Fruit fly (Drosophila melanogaster) whole organism, embryonic: Measurements from ENCODE around the gene CG5255.

Source experiments
- CG11085 ChIP-seq: fragments of 200-800 bp; sonication (Bioruptor generic); IDR thresholded peaks from 2 replicates; pipeline ENCODE4 v1.3.6; 2022; ENCODE audit warnings: missing biosample characterization, missing genetic modification characterization
- CG17612 ChIP-seq: fragments of 200-800 bp; sonication (Bioruptor generic); IDR thresholded peaks from 2 replicates; pipeline ENCODE4 v1.3.6; 2022; ENCODE audit warnings: missing biosample characterization, missing genetic modification characterization
- CG4617 ChIP-seq: fragments of 200-800 bp; sonication (Bioruptor generic); optimal IDR thresholded peaks from 3 replicates; lab custom pipeline; 2016; ENCODE audit warnings: missing biosample characterization, missing genetic modification characterization, borderline replicate concordance
- CG6654 ChIP-seq: fragments of 200-800 bp; sonication (Bioruptor generic); optimal IDR thresholded peaks from 2 replicates; lab custom pipeline; 2017; ENCODE audit warnings: missing biosample characterization, mild to moderate bottlenecking, missing genetic modification characterization
- nom ChIP-seq: fragments of 200-800 bp; sonication (Bioruptor generic); optimal IDR thresholded peaks from 2 replicates; lab custom pipeline; 2017; ENCODE audit warnings: missing biosample characterization, missing genetic modification characterization, mild to moderate bottlenecking, moderate library complexity, missing genetic modification reagents
- tna ChIP-seq: fragments of 200-800 bp; sonication (Bioruptor generic); IDR thresholded peaks from 2 replicates; pipeline ENCODE4 v1.3.6; 2022; ENCODE audit warnings: missing biosample characterization, missing genetic modification characterization; ENCODE audit not compliant: partially characterized antibody
- unpg ChIP-seq: fragments of 200-800 bp; sonication (Bioruptor generic); optimal IDR thresholded peaks from 3 replicates; lab custom pipeline; 2018; ENCODE audit warnings: missing biosample characterization, mild to moderate bottlenecking, missing genetic modification characterization, moderate library complexity

- TF ChIP-seq CG17612 (GFP tag; lab: Robert Waterston, UW): no peak
- TF ChIP-seq CG4617: no peak
- no peak for TF ChIP-seq tna
- no peak for TF ChIP-seq CG11085
- no peak for TF ChIP-seq CG6654
- no peak for TF ChIP-seq nom (GFP tag; lab: Kevin White, UChicago)
- TF ChIP-seq unpg (GFP tag; lab: Kevin White, UChicago): no peak
These were observed 17.5 kb upstream of the CG5255 start, which contains the start of gene CG34278 for dm6 chr3R:17120165-17120564.
